Fruit fly (Drosophila melanogaster) whole organism, embryonic: ENCODE results near the gene Vps37B.

Experiments used
- Adf1 ChIP-seq: fragments of 200-800 bp; sonication (Bioruptor generic); IDR thresholded peaks from 2 replicates; pipeline ENCODE4 v1.3.6; 2022; ENCODE audit warnings: missing biosample characterization, missing genetic modification characterization
- BEAF-32 ChIP-seq: fragments of 200-800 bp; sonication (Bioruptor generic); optimal IDR thresholded peaks from 3 replicates; lab custom pipeline; 2017; ENCODE audit warnings: missing biosample characterization, missing genetic modification characterization, mild to moderate bottlenecking, moderate library complexity, missing genetic modification reagents
- CG10654 ChIP-seq: fragments of 200-800 bp; sonication (Bioruptor generic); optimal IDR thresholded peaks from 2 replicates; lab custom pipeline; 2016; ENCODE audit warnings: missing biosample characterization, missing genetic modification characterization
- CG12219 ChIP-seq: fragments of 200-800 bp; sonication (Bioruptor generic); optimal IDR thresholded peaks from 3 replicates; lab custom pipeline; 2018; ENCODE audit warnings: missing biosample characterization, mild to moderate bottlenecking, missing genetic modification characterization
- CG13287 ChIP-seq: fragments of 200-800 bp; sonication (Bioruptor generic); IDR thresholded peaks from 2 replicates; pipeline ENCODE4 v1.3.6; 2022; ENCODE audit warnings: missing biosample characterization, missing genetic modification characterization; ENCODE audit not compliant: partially characterized antibody
- CG13296 ChIP-seq: fragments of 200-800 bp; sonication (Bioruptor generic); optimal IDR thresholded peaks from 3 replicates; lab custom pipeline; 2018; ENCODE audit warnings: missing biosample characterization, mild to moderate bottlenecking, missing genetic modification characterization
- CG14710 ChIP-seq: fragments of 200-800 bp; sonication (Bioruptor generic); optimal IDR thresholded peaks from 3 replicates; lab custom pipeline; 2019; ENCODE audit warnings: missing biosample characterization, mild to moderate bottlenecking, missing genetic modification characterization, moderate library complexity
- CG15479 ChIP-seq: fragments of 200-800 bp; sonication (Bioruptor generic); optimal IDR thresholded peaks from 3 replicates; lab custom pipeline; 2019; ENCODE audit warnings: missing biosample characterization, mild to moderate bottlenecking, missing genetic modification characterization, moderate library complexity
- CG15601 ChIP-seq: fragments of 200-800 bp; sonication (Bioruptor generic); optimal IDR thresholded peaks from 3 replicates; lab custom pipeline; 2019; ENCODE audit warnings: missing biosample characterization, mild to moderate bottlenecking, missing genetic modification characterization, moderate library complexity
- CG1602 ChIP-seq: fragments of 200-800 bp; sonication (Bioruptor generic); optimal IDR thresholded peaks from 3 replicates; lab custom pipeline; 2016; ENCODE audit warnings: missing biosample characterization, missing genetic modification characterization
- CG16779 ChIP-seq: fragments of 200-800 bp; sonication (Bioruptor generic); IDR thresholded peaks from 2 replicates; pipeline ENCODE4 v1.3.6; 2022; ENCODE audit warnings: missing biosample characterization, missing genetic modification characterization
- CG17612 ChIP-seq: fragments of 200-800 bp; sonication (Bioruptor generic); IDR thresholded peaks from 2 replicates; pipeline ENCODE4 v1.3.6; 2022; ENCODE audit warnings: missing biosample characterization, missing genetic modification characterization
- CG17829 ChIP-seq: fragments of 200-800 bp; optimal IDR thresholded peaks from 2 replicates; lab custom pipeline; 2019; ENCODE audit warnings: missing biosample characterization, mild to moderate bottlenecking, missing genetic modification characterization, moderate library complexity
- CG18262 ChIP-seq: fragments of 200-800 bp; optimal IDR thresholded peaks from 3 replicates; lab custom pipeline; 2019; ENCODE audit warnings: missing biosample characterization, mild to moderate bottlenecking, missing genetic modification characterization, moderate library complexity
- CG18599 ChIP-seq: fragments of 200-800 bp; sonication (Bioruptor generic); optimal IDR thresholded peaks from 3 replicates; lab custom pipeline; 2017; ENCODE audit warnings: missing biosample characterization, missing genetic modification characterization, mild to moderate bottlenecking, moderate library complexity, missing genetic modification reagents
- CG30020 ChIP-seq: fragments of 200-800 bp; optimal IDR thresholded peaks from 2 replicates; lab custom pipeline; 2019; ENCODE audit warnings: missing biosample characterization, mild to moderate bottlenecking, missing genetic modification characterization, moderate library complexity
- CG5245 ChIP-seq: fragments of 200-800 bp; sonication (Bioruptor generic); optimal IDR thresholded peaks from 3 replicates; lab custom pipeline; 2016; ENCODE audit warnings: missing biosample characterization, missing genetic modification characterization
- CG6689 ChIP-seq: fragments of 200-800 bp; sonication (Bioruptor generic); IDR thresholded peaks from 2 replicates; pipeline ENCODE4 v1.3.6; 2022; ENCODE audit warnings: missing biosample characterization, missing genetic modification characterization
- CG7372 ChIP-seq: fragments of 200-800 bp; sonication (Bioruptor generic); IDR thresholded peaks from 2 replicates; pipeline ENCODE4 v1.3.6; 2022; ENCODE audit warnings: missing biosample characterization, missing genetic modification characterization
- CG7928 ChIP-seq: fragments of 200-800 bp; sonication (Bioruptor generic); optimal IDR thresholded peaks from 2 replicates; lab custom pipeline; 2017; ENCODE audit warnings: missing biosample characterization, mild to moderate bottlenecking, missing genetic modification characterization
- CG8944 ChIP-seq: fragments of 200-800 bp; sonication (Bioruptor generic); optimal IDR thresholded peaks from 3 replicates; lab custom pipeline; 2016; ENCODE audit warnings: missing biosample characterization, missing genetic modification characterization
- CkIIα-i1 ChIP-seq: fragments of 200-800 bp; sonication (Bioruptor generic); IDR thresholded peaks from 2 replicates; pipeline ENCODE4 v1.3.6; 2022; ENCODE audit warnings: missing biosample characterization, missing genetic modification characterization
- D19B ChIP-seq: fragments of 200-800 bp; sonication (Bioruptor generic); optimal IDR thresholded peaks from 2 replicates; lab custom pipeline; 2017; ENCODE audit warnings: missing biosample characterization, mild to moderate bottlenecking, missing genetic modification characterization
- Dad ChIP-seq: fragments of 200-800 bp; sonication (Bioruptor generic); optimal IDR thresholded peaks from 3 replicates; lab custom pipeline; 2016; ENCODE audit warnings: missing biosample characterization, missing genetic modification characterization
- E2f1 ChIP-seq: fragments of 200-800 bp; sonication (Bioruptor generic); IDR thresholded peaks from 2 replicates; pipeline ENCODE4 v1.3.6; 2022; ENCODE audit warnings: missing biosample characterization, missing genetic modification characterization
- HmgD ChIP-seq: fragments of 200-800 bp; sonication (Bioruptor generic); optimal IDR thresholded peaks from 3 replicates; lab custom pipeline; 2016; ENCODE audit warnings: missing biosample characterization, missing genetic modification characterization
- Hr3 ChIP-seq: fragments of 200-800 bp; sonication (Bioruptor generic); optimal IDR thresholded peaks from 3 replicates; lab custom pipeline; 2016; ENCODE audit warnings: missing biosample characterization, missing genetic modification characterization
- Lim3 ChIP-seq: fragments of 200-800 bp; sonication (Bioruptor generic); IDR thresholded peaks from 2 replicates; pipeline ENCODE4 v1.3.6; 2022; ENCODE audit warnings: missing biosample characterization, missing genetic modification characterization
- MBD-R2 ChIP-seq: fragments of 200-800 bp; sonication (Bioruptor generic); IDR thresholded peaks from 2 replicates; pipeline ENCODE4 v1.3.6; 2022; ENCODE audit warnings: missing biosample characterization, missing genetic modification characterization
- Oaz ChIP-seq: fragments of 200-800 bp; sonication (Bioruptor generic); IDR thresholded peaks from 2 replicates; pipeline ENCODE4 v1.3.6; 2022; ENCODE audit warnings: missing biosample characterization, missing genetic modification characterization
- Six4 ChIP-seq: fragments of 200-800 bp; sonication (Bioruptor generic); optimal IDR thresholded peaks from 2 replicates; lab custom pipeline; 2016; ENCODE audit warnings: missing biosample characterization, missing genetic modification characterization
- Sox102F ChIP-seq: fragments of 200-800 bp; sonication (Bioruptor generic); optimal IDR thresholded peaks from 2 replicates; lab custom pipeline; 2018; ENCODE audit warnings: missing biosample characterization, mild to moderate bottlenecking, missing genetic modification characterization, moderate library complexity
- Spps ChIP-seq: fragments of 200-800 bp; sonication (Bioruptor generic); optimal IDR thresholded peaks from 2 replicates; lab custom pipeline; 2018; ENCODE audit warnings: missing biosample characterization, mild to moderate bottlenecking, missing genetic modification characterization
- aop ChIP-seq: fragments of 200-800 bp; sonication (Bioruptor generic); IDR thresholded peaks from 2 replicates; pipeline ENCODE4 v1.3.6; 2022; ENCODE audit warnings: missing biosample characterization, missing genetic modification characterization
- bbx ChIP-seq: fragments of 200-800 bp; sonication (Bioruptor generic); IDR thresholded peaks from 2 replicates; pipeline ENCODE4 v1.3.6; 2022; ENCODE audit warnings: missing biosample characterization, missing genetic modification characterization; ENCODE audit not compliant: partially characterized antibody
- bowl ChIP-seq: fragments of 200-800 bp; sonication (Bioruptor generic); IDR thresholded peaks from 2 replicates; pipeline ENCODE4 v1.3.6; 2022; ENCODE audit warnings: missing biosample characterization, missing genetic modification characterization
- cas ChIP-seq: fragments of 200-800 bp; sonication (Bioruptor generic); IDR thresholded peaks from 2 replicates; pipeline ENCODE4 v1.3.6; 2022; ENCODE audit warnings: missing biosample characterization, missing genetic modification characterization
- crc ChIP-seq: fragments of 200-800 bp; sonication (Bioruptor generic); optimal IDR thresholded peaks from 2 replicates; lab custom pipeline; 2016; ENCODE audit warnings: missing biosample characterization, missing genetic modification characterization
- dan ChIP-seq: fragments of 200-800 bp; sonication (Bioruptor generic); IDR thresholded peaks from 2 replicates; pipeline ENCODE4 v1.3.6; 2022; ENCODE audit warnings: missing biosample characterization, missing genetic modification characterization
- esg ChIP-seq: fragments of 200-800 bp; sonication (Bioruptor generic); conservative IDR thresholded peaks from 2 replicates; pipeline ENCODE4 v1.3.6; 2022; ENCODE audit warnings: missing biosample characterization, missing genetic modification characterization
- hkb ChIP-seq, 2 experiments: fragments of 200-800 bp in 1 of 2; fragments of >200 bp in 1 of 2; sonication (Bioruptor generic) in 1 of 2; IDR thresholded peaks in 1 of 2; optimal IDR thresholded peaks in 1 of 2; 2 replicates each; pipeline versions ENCODE4 v1.3.6 to Lab custom; 2017 to 2022; ENCODE audit warnings: missing biosample characterization in 1 of 2, missing genetic modification characterization in 1 of 2
- jigr1 ChIP-seq: fragments of 200-800 bp; sonication (Bioruptor generic); IDR thresholded peaks from 3 replicates; pipeline ENCODE4 v1.3.6; 2022; ENCODE audit warnings: missing biosample characterization, missing genetic modification characterization
- ken ChIP-seq: fragments of 200-800 bp; sonication (Bioruptor generic); IDR thresholded peaks from 3 replicates; pipeline ENCODE4 v1.3.6; 2022; ENCODE audit warnings: missing biosample characterization, missing genetic modification characterization
- pum ChIP-seq: fragments of 200-800 bp; sonication (Bioruptor generic); optimal IDR thresholded peaks from 2 replicates; lab custom pipeline; 2016; ENCODE audit warnings: missing biosample characterization, missing genetic modification characterization
- rib ChIP-seq: fragments of 200-800 bp; sonication (Bioruptor generic); IDR thresholded peaks from 2 replicates; pipeline ENCODE4 v1.3.6; 2022; ENCODE audit warnings: missing biosample characterization, missing genetic modification characterization
- seq ChIP-seq: fragments of 200-800 bp; sonication (Bioruptor generic); IDR thresholded peaks from 2 replicates; pipeline ENCODE4 v1.3.6; 2022; ENCODE audit warnings: missing biosample characterization, missing genetic modification characterization
- slou ChIP-seq: fragments of 200-800 bp; sonication (Bioruptor generic); optimal IDR thresholded peaks from 3 replicates; lab custom pipeline; 2016; ENCODE audit warnings: missing biosample characterization, missing genetic modification characterization
- sna ChIP-seq: fragments of 200-800 bp; sonication (Bioruptor generic); IDR thresholded peaks from 2 replicates; pipeline ENCODE4 v1.3.6; 2022; ENCODE audit warnings: missing biosample characterization, missing genetic modification characterization; ENCODE audit not compliant: partially characterized antibody
- twi ChIP-seq: fragments of 200-800 bp; optimal IDR thresholded peaks from 2 replicates; lab custom pipeline; 2019; ENCODE audit warnings: missing biosample characterization, mild to moderate bottlenecking, missing genetic modification characterization, moderate library complexity

The Vps37B gene

dm6 chr3R:5211901-5212758, 13.8 kb upstream of the Vps37B start (continued):
- TF ChIP-seq ken, result no peak
- peak; percentile 78 for TF ChIP-seq CG6689 (GFP tag; lab: Robert Waterston, UW)
- TF ChIP-seq Hr3, result peak; percentile 74
- TF ChIP-seq hkb (optimal IDR thresholded peaks at IDR 0.05; lab: Kevin White, UChicago), result no peak
- TF ChIP-seq hkb (GFP tag; IDR thresholded peaks at IDR 0.05; lab: Robert Waterston, UW), result peak; percentile 40; the same call in 1 of the 2 replicates
- no peak for TF ChIP-seq MBD-R2 (GFP tag; lab: Robert Waterston, UW)
- TF ChIP-seq CG15601 (tag; lab: Kevin White, UChicago), result peak; percentile 65
- TF ChIP-seq esg (GFP tag; lab: Robert Waterston, UW), result 0 out of 2 replicates have a peak, but pooled peaks have one; percentile 21
- no peak for TF ChIP-seq slou (GFP tag; lab: Kevin White, UChicago)
- TF ChIP-seq CG16779, result no peak
- no peak for TF ChIP-seq D19B (GFP tag; lab: Kevin White, UChicago)
- no peak; the same call in 1 of the 2 replicates for TF ChIP-seq E2f1 (GFP tag; lab: Robert Waterston, UW)
- TF ChIP-seq CkIIα-i1 (GFP tag; lab: Robert Waterston, UW), result no peak
- TF ChIP-seq sna, result no peak
- peak; percentile 38 for TF ChIP-seq Sox102F (GFP tag; lab: Kevin White, UChicago)
- no peak for TF ChIP-seq BEAF-32 (GFP tag; lab: Kevin White, UChicago)
- no peak for TF ChIP-seq Oaz (GFP tag; lab: Robert Waterston, UW)
- peak; percentile 82 for TF ChIP-seq CG8944 (GFP tag; lab: Kevin White, UChicago)
- no peak for TF ChIP-seq seq (GFP tag; lab: Robert Waterston, UW)
- TF ChIP-seq CG14710 (tag; lab: Kevin White, UChicago), result peak; percentile 94
- TF ChIP-seq CG13296, result no peak
- peak; percentile 60 for TF ChIP-seq CG30020 (tag; lab: Kevin White, UChicago)
- peak; percentile 94 for TF ChIP-seq CG17829
- TF ChIP-seq CG17612, result no peak
- TF ChIP-seq jigr1 (GFP tag; lab: Robert Waterston, UW), result no peak
- peak; percentile 85 for TF ChIP-seq pum
- peak; percentile 14 for TF ChIP-seq HmgD
- TF ChIP-seq cas, result no peak
- no peak for TF ChIP-seq Adf1 (GFP tag; lab: Robert Waterston, UW)
- peak; percentile 95 for TF ChIP-seq CG18262 (tag; lab: Kevin White, UChicago)
- TF ChIP-seq CG15479 (GFP tag; lab: Kevin White, UChicago), result peak; percentile 97
- peak; percentile 68 for TF ChIP-seq CG12219
- TF ChIP-seq dan (GFP tag; lab: Robert Waterston, UW), result peak; percentile 88; the same call in 1 of the 2 replicates
- peak; percentile 43 for TF ChIP-seq Dad (GFP tag; lab: Kevin White, UChicago)
- no peak for TF ChIP-seq Lim3 (GFP tag; lab: Robert Waterston, UW)
- TF ChIP-seq rib (GFP tag; lab: Robert Waterston, UW), result no peak
- TF ChIP-seq CG1602 (GFP tag; lab: Kevin White, UChicago), result peak; percentile 86
- TF ChIP-seq crc, result peak; percentile 41
- peak; percentile 84 for TF ChIP-seq twi
- peak; percentile 84 for TF ChIP-seq Spps (tag; lab: Kevin White, UChicago)
- TF ChIP-seq CG7372 (GFP tag; lab: Robert Waterston, UW), result no peak
- no peak for TF ChIP-seq CG7928
- TF ChIP-seq aop (GFP tag; lab: Robert Waterston, UW), result no peak
- peak; percentile 52 for TF ChIP-seq CG18599 (GFP tag; lab: Kevin White, UChicago)
- peak; percentile 80 for TF ChIP-seq Six4 (GFP tag; lab: Kevin White, UChicago)
- peak; percentile 52 for TF ChIP-seq CG10654
- TF ChIP-seq bowl, result no peak
- TF ChIP-seq CG5245 (GFP tag; lab: Kevin White, UChicago), result peak; percentile 52
- TF ChIP-seq bbx (GFP tag; lab: Robert Waterston, UW), result no peak
- TF ChIP-seq CG13287 (GFP tag; lab: Robert Waterston, UW), result no peak
